Worm (Caenorhabditis elegans) whole organism, mixed stage, embryonic: Measurements from ENCODE around the gene ZK792.5.

Experiments
- M03D4.4 ChIP-seq: sonication (generic microtip); optimal IDR thresholded peaks from 2 replicates; lab custom pipeline; 2017; ENCODE audit warnings: mild to moderate bottlenecking, missing genetic modification characterization, missing compliant biosample characterization
- bed-3 ChIP-seq: fragments of 200-800 bp; sonication (Bioruptor generic); optimal IDR thresholded peaks from 3 replicates; lab custom pipeline; 2018; ENCODE audit warnings: mild to moderate bottlenecking, missing genetic modification characterization, moderate library complexity, missing compliant biosample characterization
- blmp-1 ChIP-seq: fragments of 150-350 bp; optimal IDR thresholded peaks from 2 replicates; lab custom pipeline; 2014; ENCODE audit warnings: missing biosample characterization, missing genetic modification characterization
- ceh-39 ChIP-seq: fragments of 150-350 bp; optimal IDR thresholded peaks from 2 replicates; lab custom pipeline; 2014; ENCODE audit warnings: missing biosample characterization, missing genetic modification characterization
- ceh-43 ChIP-seq: fragments of 200-800 bp; sonication (Bioruptor generic); optimal IDR thresholded peaks from 2 replicates; lab custom pipeline; 2018; ENCODE audit warnings: mild to moderate bottlenecking, missing genetic modification characterization, moderate library complexity, missing compliant biosample characterization
- ceh-83 ChIP-seq: fragments of 200-800 bp; sonication (Bioruptor generic); optimal IDR thresholded peaks from 2 replicates; lab custom pipeline; 2018; ENCODE audit warnings: mild to moderate bottlenecking, missing genetic modification characterization, missing compliant biosample characterization
- ces-1 ChIP-seq: fragments of 150-350 bp; optimal IDR thresholded peaks from 2 replicates; lab custom pipeline; 2014; ENCODE audit warnings: missing biosample characterization, missing genetic modification reagents, missing genetic modification characterization
- cnd-1 ChIP-seq: fragments of 200-800 bp; sonication (Bioruptor generic); optimal IDR thresholded peaks from 2 replicates; lab custom pipeline; 2018; ENCODE audit warnings: mild to moderate bottlenecking, missing genetic modification characterization, missing compliant biosample characterization
- drap-1 ChIP-seq: fragments of 200-800 bp; sonication (Bioruptor generic); optimal IDR thresholded peaks from 3 replicates; lab custom pipeline; 2018; ENCODE audit warnings: mild to moderate bottlenecking, missing genetic modification characterization, missing compliant biosample characterization
- elt-1 ChIP-seq: sonication (generic microtip); optimal IDR thresholded peaks from 2 replicates; lab custom pipeline; 2017; ENCODE audit warnings: missing genetic modification characterization, mild to moderate bottlenecking, missing compliant biosample characterization, antibody characterized with exemption, moderate library complexity, borderline replicate concordance; ENCODE audit not compliant: insufficient read depth
- ham-2 ChIP-seq: fragments of 200-800 bp; sonication (Bioruptor generic); optimal IDR thresholded peaks from 2 replicates; lab custom pipeline; 2018; ENCODE audit warnings: mild to moderate bottlenecking, missing genetic modification characterization, missing compliant biosample characterization
- hlh-1 ChIP-seq: fragments of 150-350 bp; optimal IDR thresholded peaks from 2 replicates; lab custom pipeline; 2014; ENCODE audit warnings: missing biosample characterization, missing genetic modification reagents, missing genetic modification characterization
- lin-32 ChIP-seq: fragments of 200-800 bp; sonication (Bioruptor generic); optimal IDR thresholded peaks from 2 replicates; lab custom pipeline; 2018; ENCODE audit warnings: mild to moderate bottlenecking, missing genetic modification characterization, missing compliant biosample characterization
- lsy-2 ChIP-seq: fragments of 150-350 bp; optimal IDR thresholded peaks from 2 replicates; lab custom pipeline; 2014; ENCODE audit warnings: missing biosample characterization, missing genetic modification characterization
- mep-1 ChIP-seq: fragments of 150-350 bp; optimal IDR thresholded peaks from 2 replicates; lab custom pipeline; 2017; ENCODE audit warnings: missing biosample characterization, missing genetic modification reagents, missing genetic modification characterization, inconsistent platforms
- mls-2 ChIP-seq: sonication (generic microtip); optimal IDR thresholded peaks from 2 replicates; lab custom pipeline; 2016; ENCODE audit warnings: mild to moderate bottlenecking, missing genetic modification characterization, moderate library complexity, missing compliant biosample characterization
- nhr-12 ChIP-seq: fragments of 150-350 bp; optimal IDR thresholded peaks from 2 replicates; lab custom pipeline; 2014; ENCODE audit warnings: missing biosample characterization, missing genetic modification characterization
- nhr-2 ChIP-seq: fragments of 150-350 bp; optimal IDR thresholded peaks from 2 replicates; lab custom pipeline; 2014; ENCODE audit warnings: missing biosample characterization, missing genetic modification characterization
- nhr-237 ChIP-seq: fragments of 150-350 bp; optimal IDR thresholded peaks from 2 replicates; lab custom pipeline; 2014; ENCODE audit warnings: missing biosample characterization, missing genetic modification characterization
- sem-2 ChIP-seq: fragments of 200-800 bp; sonication (Bioruptor generic); optimal IDR thresholded peaks from 2 replicates; lab custom pipeline; 2018; ENCODE audit warnings: mild to moderate bottlenecking, missing genetic modification characterization, missing compliant biosample characterization
- sptf-1 ChIP-seq: sonication (generic microtip); optimal IDR thresholded peaks from 2 replicates; lab custom pipeline; 2017; ENCODE audit warnings: mild to moderate bottlenecking, missing genetic modification characterization, moderate library complexity, missing compliant biosample characterization
- tbx-8 ChIP-seq: fragments of 200-800 bp; sonication (Bioruptor generic); optimal IDR thresholded peaks from 2 replicates; lab custom pipeline; 2018; ENCODE audit warnings: mild to moderate bottlenecking, missing genetic modification characterization, moderate library complexity, missing compliant biosample characterization
- unc-120 ChIP-seq: sonication (generic microtip); optimal IDR thresholded peaks from 2 replicates; lab custom pipeline; 2017; ENCODE audit warnings: missing genetic modification characterization, missing compliant biosample characterization; ENCODE audit not compliant: poor library complexity, severe bottlenecking
- unc-39 ChIP-seq: fragments of 150-350 bp; optimal IDR thresholded peaks from 2 replicates; lab custom pipeline; 2014; ENCODE audit warnings: missing biosample characterization, missing genetic modification characterization
- unc-62 ChIP-seq: fragments of 150-350 bp; optimal IDR thresholded peaks from 2 replicates; lab custom pipeline; 2014; ENCODE audit warnings: missing biosample characterization, missing genetic modification reagents, missing genetic modification characterization
- ztf-11 ChIP-seq: fragments of 150-350 bp; optimal IDR thresholded peaks from 2 replicates; lab custom pipeline; 2014; ENCODE audit warnings: missing biosample characterization, missing genetic modification characterization

ZK792.5 gene

ce11 chrIV:11659794-11660312 is 28.1 kb downstream of the ZK792.5 start, which contains the start of gene ZK792.1:
Gene ZK792.1, plus strand, starts transcription at chrIV:11659844.
- TF ChIP-seq nhr-12, result no peak
- TF ChIP-seq ces-1 (GFP tag; lab: Kevin White, UChicago), result no peak
- TF ChIP-seq lin-32, result no peak
- TF ChIP-seq M03D4.4, result no peak
- TF ChIP-seq tbx-8 (GFP tag; lab: Kevin White, UChicago), result no peak

DNA sequence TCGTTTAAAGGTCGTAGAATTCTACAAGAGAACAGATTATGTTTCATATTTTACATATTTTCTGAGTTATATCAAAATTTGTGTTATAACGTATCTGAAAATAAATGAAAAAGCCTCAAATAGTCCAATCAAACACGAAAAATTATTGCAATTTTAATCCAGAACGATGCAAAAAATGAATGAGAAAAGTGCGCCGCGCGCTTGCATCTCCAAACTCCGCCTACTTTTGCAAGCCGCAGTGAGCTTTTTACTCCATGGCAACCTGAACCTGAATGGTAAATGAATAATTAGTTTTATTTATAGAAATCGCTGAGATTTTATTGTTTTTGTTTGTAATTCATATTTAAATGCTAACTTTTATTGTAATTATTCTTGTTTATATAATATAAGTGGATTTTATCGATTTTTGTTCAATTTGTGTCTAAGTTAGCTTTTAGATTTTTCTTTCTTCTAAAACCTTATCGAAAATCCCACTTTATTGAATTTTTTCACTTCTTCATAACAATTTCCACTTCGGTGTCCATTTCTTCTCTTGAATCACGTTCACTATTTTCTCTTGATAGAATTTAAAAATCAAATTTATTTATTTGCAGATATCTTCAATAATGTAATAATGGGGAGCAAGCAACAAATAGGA is 31.7 kb downstream of the ZK792.5 start, which contains the start of gene ZK809.5:
Gene ZK809.5, plus strand, starts transcription at position 587 of the 637 bp plus-strand sequence.
- peak; percentile 20 for TF ChIP-seq ham-2 (GFP tag; lab: Kevin White, UChicago)
- TF ChIP-seq ceh-43, result peak; percentile 13
- TF ChIP-seq sptf-1 (tag; lab: Kevin White, UChicago), result no peak
- peak; percentile 21 for TF ChIP-seq ces-1 (GFP tag; lab: Kevin White, UChicago)

DNA sequence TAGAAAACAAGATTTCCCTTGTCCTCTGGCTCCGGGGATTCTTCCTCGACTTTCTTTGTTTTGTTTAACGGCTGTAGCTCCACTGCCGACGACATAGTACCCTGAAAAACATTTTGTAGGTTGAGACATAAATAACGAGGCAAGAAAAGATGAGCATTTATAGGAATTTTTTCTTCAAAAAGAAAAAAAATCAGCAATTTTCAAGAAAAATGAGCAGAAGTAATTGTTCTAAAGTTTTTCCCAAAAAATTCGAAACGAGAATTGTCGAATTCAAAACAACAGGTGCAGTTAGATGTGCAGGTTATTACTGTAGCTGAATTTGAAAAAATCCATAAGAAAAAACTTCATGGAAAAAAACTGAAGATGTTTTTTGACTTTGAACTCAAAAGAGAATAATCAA is 32.5 kb downstream of the ZK792.5 start, which contains the start of gene ent-1:
Gene ent-1, minus strand, starts transcription at position 101 of the 400 bp plus-strand sequence.
- no peak for TF ChIP-seq lin-32
- TF ChIP-seq drap-1, result no peak
- no peak for TF ChIP-seq ces-1 (GFP tag; lab: Kevin White, UChicago)
- no peak for TF ChIP-seq nhr-2
- TF ChIP-seq unc-120 (tag; lab: Kevin White, UChicago), result no peak
- TF ChIP-seq M03D4.4, result no peak
- no peak for TF ChIP-seq unc-39 (tag; lab: Kevin White, UChicago)

ce11 chrIV:11651965-11652453 is 35.9 kb downstream of the ZK792.5 start, which contains the start of the genes acl-3 and ndub-6:
Gene acl-3, minus strand, starts transcription at chrIV:11652023.
Gene ndub-6, plus strand, starts transcription at chrIV:11652403.
- TF ChIP-seq mls-2 (no peak), ceh-83 (GFP tag; lab: Kevin White, UChicago) (no peak), ztf-11 (tag; lab: Kevin White, UChicago) (no peak), nhr-2 (no peak), lsy-2 (tag; lab: Kevin White, UChicago) (no peak), cnd-1 (tag; lab: Kevin White, UChicago) (no peak), tbx-8 (GFP tag; lab: Kevin White, UChicago) (no peak), ham-2 (GFP tag; lab: Kevin White, UChicago) (no peak)

ce11 chrIV:11650344-11650743 is 37.6 kb downstream of the ZK792.5 start:
- TF ChIP-seq M03D4.4, result no peak
- TF ChIP-seq tbx-8 (GFP tag; lab: Kevin White, UChicago), result no peak
- no peak for TF ChIP-seq nhr-237 (tag; lab: Kevin White, UChicago)
- no peak for TF ChIP-seq ceh-39 (tag; lab: Kevin White, UChicago)
- TF ChIP-seq unc-62 (GFP tag; lab: Kevin White, UChicago), result no peak
- TF ChIP-seq sem-2, result no peak
- TF ChIP-seq bed-3 (GFP tag; lab: Kevin White, UChicago), result no peak
- no peak for TF ChIP-seq sptf-1 (tag; lab: Kevin White, UChicago)
- no peak for TF ChIP-seq hlh-1 (tag; lab: Kevin White, UChicago)
- TF ChIP-seq mep-1 (tag; lab: Kevin White, UChicago), result no peak
- no peak for TF ChIP-seq lsy-2 (tag; lab: Kevin White, UChicago)
- TF ChIP-seq unc-39 (tag; lab: Kevin White, UChicago), result no peak
- TF ChIP-seq elt-1 (tag; lab: Kevin White, UChicago), result no peak
- TF ChIP-seq ztf-11 (tag; lab: Kevin White, UChicago), result no peak
- TF ChIP-seq ceh-83 (GFP tag; lab: Kevin White, UChicago), result no peak
- TF ChIP-seq cnd-1 (tag; lab: Kevin White, UChicago), result no peak
- TF ChIP-seq blmp-1 (tag; lab: Kevin White, UChicago), result no peak

- TF ChIP-seq mls-2, result no peak
- TF ChIP-seq hlh-1 (tag; lab: Kevin White, UChicago), result peak; percentile 15
- TF ChIP-seq, all 35 proteins: peak for 1
Measured at ce11 chrIV:11649031-11649430, 38.9 kb downstream of the ZK792.5 start, which contains the start of gene ZK809.8. Gene ZK809.8, minus strand, starts transcription at chrIV:11649064.
